Fruit fly (Drosophila melanogaster) whole organism, embryonic: Measurements from ENCODE around the gene CG15539.

Source experiments
- Atf3 ChIP-seq: fragments of 200-800 bp; sonication (Bioruptor generic); optimal IDR thresholded peaks from 3 replicates; lab custom pipeline; 2016; ENCODE audit warnings: missing biosample characterization, missing genetic modification characterization
- BtbVII ChIP-seq: fragments of 200-800 bp; sonication (Bioruptor generic); optimal IDR thresholded peaks from 3 replicates; lab custom pipeline; 2017; ENCODE audit warnings: missing biosample characterization, mild to moderate bottlenecking, missing genetic modification characterization
- CG10321 ChIP-seq: fragments of 200-800 bp; sonication (Bioruptor generic); IDR thresholded peaks from 2 replicates; pipeline ENCODE4 v1.3.6; 2022; ENCODE audit warnings: missing biosample characterization, missing genetic modification characterization
- CG13287 ChIP-seq: fragments of 200-800 bp; sonication (Bioruptor generic); IDR thresholded peaks from 2 replicates; pipeline ENCODE4 v1.3.6; 2022; ENCODE audit warnings: missing biosample characterization, missing genetic modification characterization; ENCODE audit not compliant: partially characterized antibody
- CG1529 ChIP-seq: fragments of 200-800 bp; sonication (Bioruptor generic); optimal IDR thresholded peaks from 3 replicates; lab custom pipeline; 2018; ENCODE audit warnings: missing biosample characterization, missing genetic modification characterization
- CG16779 ChIP-seq: fragments of 200-800 bp; sonication (Bioruptor generic); IDR thresholded peaks from 2 replicates; pipeline ENCODE4 v1.3.6; 2022; ENCODE audit warnings: missing biosample characterization, missing genetic modification characterization
- CG16813 ChIP-seq: fragments of 200-800 bp; sonication (Bioruptor generic); IDR thresholded peaks from 3 replicates; pipeline ENCODE4 v1.3.6; 2022; ENCODE audit warnings: missing biosample characterization, missing genetic modification characterization; ENCODE audit not compliant: partially characterized antibody
- CG17568 ChIP-seq: fragments of 200-800 bp; sonication (Bioruptor generic); optimal IDR thresholded peaks from 2 replicates; lab custom pipeline; 2018; ENCODE audit warnings: missing biosample characterization, mild to moderate bottlenecking, missing genetic modification characterization, moderate library complexity
- CG2116 ChIP-seq: fragments of 200-800 bp; sonication (Bioruptor generic); optimal IDR thresholded peaks from 3 replicates; lab custom pipeline; 2018; ENCODE audit warnings: missing biosample characterization, mild to moderate bottlenecking, missing genetic modification characterization
- CG2202 ChIP-seq: fragments of 200-800 bp; sonication (Bioruptor generic); optimal IDR thresholded peaks from 2 replicates; lab custom pipeline; 2018; ENCODE audit warnings: missing biosample characterization, mild to moderate bottlenecking, missing genetic modification characterization
- CG3281 ChIP-seq: fragments of 200-800 bp; sonication (Bioruptor generic); optimal IDR thresholded peaks from 3 replicates; lab custom pipeline; 2017; ENCODE audit warnings: missing biosample characterization, mild to moderate bottlenecking, missing genetic modification characterization
- CG34422 ChIP-seq: fragments of 200-800 bp; sonication (Bioruptor generic); IDR thresholded peaks from 3 replicates; pipeline ENCODE4 v1.3.6; 2022; ENCODE audit warnings: missing biosample characterization, missing genetic modification characterization
- CG4282 ChIP-seq: fragments of 200-800 bp; sonication (Bioruptor generic); optimal IDR thresholded peaks from 2 replicates; lab custom pipeline; 2016; ENCODE audit warnings: missing biosample characterization, missing genetic modification characterization
- CG6689 ChIP-seq: fragments of 200-800 bp; sonication (Bioruptor generic); IDR thresholded peaks from 2 replicates; pipeline ENCODE4 v1.3.6; 2022; ENCODE audit warnings: missing biosample characterization, missing genetic modification characterization
- CG6854 ChIP-seq: fragments of 200-800 bp; sonication (Bioruptor generic); optimal IDR thresholded peaks from 3 replicates; lab custom pipeline; 2017; ENCODE audit warnings: missing biosample characterization, mild to moderate bottlenecking, missing genetic modification characterization
- CG8290 ChIP-seq, 3 experiments: fragments of 200-800 bp; sonication (Bioruptor generic); optimal IDR thresholded peaks; 2 replicates each; lab custom pipeline; 2016 to 2019; ENCODE audit warnings: missing biosample characterization in 3 of 3, missing genetic modification characterization in 3 of 3, mild to moderate bottlenecking in 2 of 3, moderate library complexity in 1 of 3
- CG8478 ChIP-seq: fragments of >200 bp; optimal IDR thresholded peaks from 2 replicates; lab custom pipeline; 2018
- CG8924 ChIP-seq: fragments of 200-800 bp; optimal IDR thresholded peaks from 3 replicates; lab custom pipeline; 2019; ENCODE audit warnings: missing biosample characterization, mild to moderate bottlenecking, missing genetic modification characterization, moderate library complexity
- CTCF ChIP-seq: fragments of 200-800 bp; sonication (Bioruptor generic); optimal IDR thresholded peaks from 2 replicates; lab custom pipeline; 2017; ENCODE audit warnings: missing biosample characterization, mild to moderate bottlenecking, missing genetic modification characterization, moderate library complexity
- CkIIα-i1 ChIP-seq: fragments of 200-800 bp; sonication (Bioruptor generic); IDR thresholded peaks from 2 replicates; pipeline ENCODE4 v1.3.6; 2022; ENCODE audit warnings: missing biosample characterization, missing genetic modification characterization
- Dbx ChIP-seq: fragments of 200-800 bp; sonication (Bioruptor generic); IDR thresholded peaks from 3 replicates; pipeline ENCODE4 v1.3.6; 2022; ENCODE audit warnings: missing biosample characterization, missing genetic modification characterization
- Dp ChIP-seq: fragments of 200-800 bp; sonication (Bioruptor generic); optimal IDR thresholded peaks from 2 replicates; lab custom pipeline; 2018; ENCODE audit warnings: missing biosample characterization, mild to moderate bottlenecking, missing genetic modification characterization, moderate library complexity
- Hr3 ChIP-seq: fragments of 200-800 bp; sonication (Bioruptor generic); optimal IDR thresholded peaks from 3 replicates; lab custom pipeline; 2016; ENCODE audit warnings: missing biosample characterization, missing genetic modification characterization
- Med ChIP-seq: fragments of 200-800 bp; sonication (Bioruptor generic); peaks from one replicate; lab custom pipeline; 2016; ENCODE audit warnings: missing biosample characterization, missing genetic modification characterization, mild to moderate bottlenecking, inconsistent platforms, moderate library complexity
- Mes4 ChIP-seq: fragments of 200-800 bp; sonication (Bioruptor generic); optimal IDR thresholded peaks from 2 replicates; lab custom pipeline; 2016; ENCODE audit warnings: missing biosample characterization, missing genetic modification characterization
- Pdp1 ChIP-seq, 2 experiments: fragments of 200-800 bp; sonication (Bioruptor generic); optimal IDR thresholded peaks; 3 replicates each; lab custom pipeline; 2016; ENCODE audit warnings: missing biosample characterization in 2 of 2, missing genetic modification characterization in 2 of 2, mild to moderate bottlenecking in 1 of 2, moderate library complexity in 1 of 2
- Poxn ChIP-seq: fragments of 200-800 bp; sonication (Bioruptor generic); IDR thresholded peaks from 2 replicates; pipeline ENCODE4 v1.3.6; 2022; ENCODE audit warnings: missing biosample characterization, missing genetic modification characterization
- Six4 ChIP-seq: fragments of 200-800 bp; sonication (Bioruptor generic); optimal IDR thresholded peaks from 2 replicates; lab custom pipeline; 2016; ENCODE audit warnings: missing biosample characterization, missing genetic modification characterization
- Xbp1 ChIP-seq: fragments of 200-800 bp; sonication (Bioruptor generic); optimal IDR thresholded peaks from 3 replicates; lab custom pipeline; 2016; ENCODE audit warnings: missing biosample characterization, mild to moderate bottlenecking, missing genetic modification characterization
- ap ChIP-seq: fragments of 200-800 bp; sonication (Bioruptor generic); IDR thresholded peaks from 2 replicates; pipeline ENCODE4 v1.3.6; 2022; ENCODE audit warnings: missing biosample characterization, missing genetic modification characterization
- bsh ChIP-seq, 2 experiments: fragments of 200-800 bp; sonication (Bioruptor generic); optimal IDR thresholded peaks; 2 replicates each; lab custom pipeline; 2017 to 2018; ENCODE audit warnings: mild to moderate bottlenecking in 2 of 2, missing biosample characterization in 2 of 2, missing genetic modification characterization in 2 of 2, moderate library complexity in 1 of 2
- ci ChIP-seq: fragments of 200-800 bp; sonication (Bioruptor generic); IDR thresholded peaks from 3 replicates; pipeline ENCODE4 v1.3.6; 2022; ENCODE audit warnings: missing biosample characterization, missing genetic modification characterization
- disco-r ChIP-seq: fragments of 200-800 bp; sonication (Bioruptor generic); optimal IDR thresholded peaks from 2 replicates; lab custom pipeline; 2016; ENCODE audit warnings: missing biosample characterization, missing genetic modification characterization
- dm ChIP-seq: fragments of 200-800 bp; sonication (Bioruptor generic); optimal IDR thresholded peaks from 3 replicates; lab custom pipeline; 2016; ENCODE audit warnings: missing biosample characterization, missing genetic modification characterization
- ems ChIP-seq: fragments of 200-800 bp; sonication (Bioruptor generic); optimal IDR thresholded peaks from 3 replicates; lab custom pipeline; 2016; ENCODE audit warnings: missing biosample characterization, missing genetic modification characterization
- fd3F ChIP-seq: fragments of 200-800 bp; sonication (Bioruptor generic); optimal IDR thresholded peaks from 2 replicates; lab custom pipeline; 2018; ENCODE audit warnings: missing biosample characterization, mild to moderate bottlenecking, missing genetic modification characterization, moderate library complexity
- fu2 ChIP-seq: fragments of 200-800 bp; sonication (Bioruptor generic); optimal IDR thresholded peaks from 2 replicates; lab custom pipeline; 2016; ENCODE audit warnings: missing biosample characterization, missing genetic modification characterization
- gro ChIP-seq: fragments of 200-800 bp; sonication (Bioruptor generic); optimal IDR thresholded peaks from 2 replicates; lab custom pipeline; 2016; ENCODE audit warnings: missing biosample characterization, missing genetic modification characterization
- insv ChIP-seq, 2 experiments: fragments of 200-800 bp; sonication (Bioruptor generic); optimal IDR thresholded peaks; 3 replicates each; lab custom pipeline; 2016 to 2018; ENCODE audit warnings: missing biosample characterization in 2 of 2, missing genetic modification characterization in 2 of 2
- jumu ChIP-seq: fragments of 200-800 bp; sonication (Bioruptor generic); optimal IDR thresholded peaks from 3 replicates; lab custom pipeline; 2016; ENCODE audit warnings: missing biosample characterization, missing genetic modification characterization
- pb ChIP-seq: fragments of 200-800 bp; sonication (Bioruptor generic); optimal IDR thresholded peaks from 3 replicates; lab custom pipeline; 2016; ENCODE audit warnings: missing biosample characterization, missing genetic modification characterization
- ro ChIP-seq: fragments of 200-800 bp; sonication (Bioruptor generic); IDR thresholded peaks from 2 replicates; pipeline ENCODE4 v1.3.6; 2022; ENCODE audit warnings: missing biosample characterization, missing genetic modification characterization
- sens ChIP-seq: fragments of 200-800 bp; sonication (Bioruptor generic); peaks from one replicate; lab custom pipeline; 2016; ENCODE audit warnings: missing biosample characterization, missing genetic modification characterization
- sima ChIP-seq: fragments of 200-800 bp; sonication (Bioruptor generic); optimal IDR thresholded peaks from 2 replicates; lab custom pipeline; 2016; ENCODE audit warnings: missing biosample characterization, missing genetic modification characterization
- slou ChIP-seq: fragments of 200-800 bp; sonication (Bioruptor generic); optimal IDR thresholded peaks from 3 replicates; lab custom pipeline; 2016; ENCODE audit warnings: missing biosample characterization, missing genetic modification characterization
- tx ChIP-seq: fragments of 200-800 bp; sonication (Bioruptor generic); optimal IDR thresholded peaks from 2 replicates; lab custom pipeline; 2016; ENCODE audit warnings: missing biosample characterization, missing genetic modification characterization

Gene CG15539

dm6 chr3R:30526799-30527465 lies 21.1 kb downstream of the CG15539 start, which contains the start of gene jdp (continued):
- TF ChIP-seq tx (GFP tag; lab: Kevin White, UChicago) (no peak), Six4 (GFP tag; lab: Kevin White, UChicago) (no peak), Pdp1 (GFP tag; optimal IDR thresholded peaks at IDR 0.05; lab: Kevin White, UChicago) (no peak), CG17568 (GFP tag; lab: Kevin White, UChicago) (no peak), CTCF (peak; percentile 15), ro (GFP tag; lab: Robert Waterston, UW) (no peak), ap (no peak), jumu (GFP tag; lab: Kevin White, UChicago) (no peak), CG2116 (GFP tag; lab: Kevin White, UChicago) (no peak), dm (GFP tag; lab: Kevin White, UChicago) (no peak), fd3F (GFP tag; lab: Kevin White, UChicago) (no peak), CG4282 (GFP tag; lab: Kevin White, UChicago) (no peak), CG3281 (GFP tag; lab: Kevin White, UChicago) (no peak), sima (no peak), fu2 (GFP tag; lab: Kevin White, UChicago) (no peak), CkIIα-i1 (GFP tag; lab: Robert Waterston, UW) (no peak), BtbVII (GFP tag; lab: Kevin White, UChicago) (peak; percentile 33), bsh (GFP tag; optimal IDR thresholded peaks at IDR 0.05; lab: Kevin White, UChicago) (no peak), CG2202 (tag; lab: Kevin White, UChicago) (no peak), Poxn (no peak), Dp (GFP tag; lab: Kevin White, UChicago) (peak; percentile 11), insv (GFP tag; optimal IDR thresholded peaks at IDR 0.05; lab: Kevin White, UChicago) (no peak), CG34422 (GFP tag; lab: Robert Waterston, UW) (no peak), disco-r (GFP tag; lab: Kevin White, UChicago) (no peak), Mes4 (GFP tag; lab: Kevin White, UChicago) (no peak), Atf3 (GFP tag; lab: Kevin White, UChicago) (no peak), CG16813 (no peak), slou (no peak), pb (GFP tag; lab: Kevin White, UChicago) (no peak), Med (peak; percentile 74), sens (GFP tag; lab: Kevin White, UChicago) (no peak), CG13287 (GFP tag; lab: Robert Waterston, UW) (peak; percentile 20; the same call in 1 of the 2 replicates), CG6689 (GFP tag; lab: Robert Waterston, UW) (no peak), Xbp1 (GFP tag; lab: Kevin White, UChicago) (no peak), ems (GFP tag; lab: Kevin White, UChicago) (no peak), Dbx (GFP tag; lab: Robert Waterston, UW) (peak; percentile 25; the same call in 1 of the 3 replicates), CG8924 (peak; percentile 5), CG8290 (GFP tag; optimal IDR thresholded peaks at IDR 0.05; lab: Kevin White, UChicago) (no peak), CG8290 (tag; optimal IDR thresholded peaks at IDR 0.05; lab: Kevin White, UChicago) (peak in 1 of 2 experiments; percentile 26)

dm6 chr3R:30528692-30529305 lies 23.0 kb downstream of the CG15539 start:
- TF ChIP-seq CG8478 (lab: Kevin White, UChicago) = peak; percentile 24
- TF ChIP-seq CG6854 = no peak
- no peak for TF ChIP-seq Hr3 (GFP tag; lab: Kevin White, UChicago)
- 0 out of 3 replicates have a peak, but pooled peaks have one; percentile 28 for TF ChIP-seq ci
- TF ChIP-seq Med = peak; percentile 52
- TF ChIP-seq CG10321 (GFP tag; lab: Robert Waterston, UW) = no peak
- TF ChIP-seq CG1529 (GFP tag; lab: Kevin White, UChicago) = no peak
- no peak for TF ChIP-seq gro
- no peak for TF ChIP-seq CG6689 (GFP tag; lab: Robert Waterston, UW)
- no peak for TF ChIP-seq CG16779 (GFP tag; lab: Robert Waterston, UW)
- TF ChIP-seq sens (GFP tag; lab: Kevin White, UChicago) = peak; percentile 56
